Worm (Caenorhabditis elegans) whole organism, L2 larva: Measurements from ENCODE around the gene F35H10.10.

Experiments used
- ama-1 ChIP-seq: fragments of 150-350 bp; optimal IDR thresholded peaks from 2 replicates; lab custom pipeline; 2018; ENCODE audit warnings: inconsistent platforms
- fos-1 ChIP-seq: fragments of 150-350 bp; optimal IDR thresholded peaks from 2 replicates; lab custom pipeline; 2014; ENCODE audit warnings: missing biosample characterization, missing genetic modification characterization
- nhr-77 ChIP-seq: fragments of 150-350 bp; optimal IDR thresholded peaks from 2 replicates; lab custom pipeline; 2014; ENCODE audit warnings: missing biosample characterization, missing genetic modification characterization
- zag-1 ChIP-seq: fragments of 150-350 bp; optimal IDR thresholded peaks from 2 replicates; lab custom pipeline; 2014; ENCODE audit warnings: missing biosample characterization, missing genetic modification characterization
- ztf-1 ChIP-seq: fragments of 200-800 bp; sonication (Bioruptor generic); conservative IDR thresholded peaks from 2 replicates; pipeline ENCODE4 v1.3.6; 2022; ENCODE audit warnings: missing genetic modification characterization, missing compliant biosample characterization
- ztf-4 ChIP-seq: fragments of 150-350 bp; optimal IDR thresholded peaks from 2 replicates; lab custom pipeline; 2014; ENCODE audit warnings: missing biosample characterization, missing genetic modification characterization

DNA sequence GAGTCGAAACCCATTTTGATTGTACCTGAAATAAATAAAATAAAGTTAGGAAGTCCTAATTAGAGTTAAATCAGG is 23.4 kb downstream of the F35H10.10 start, which contains the start of gene nucl-1:
- no peak for TF ChIP-seq ama-1 (lab: Kevin White, UChicago)
- TF ChIP-seq fos-1 (tag; lab: Kevin White, UChicago): no peak
- no peak for TF ChIP-seq ztf-4 (tag; lab: Kevin White, UChicago)
- TF ChIP-seq ztf-1: no peak
- no peak for TF ChIP-seq nhr-77
- TF ChIP-seq zag-1: no peak
